Worm (Caenorhabditis elegans): Measurements from ENCODE around the gene rpn-12.

rpn-12 gene

DNA sequence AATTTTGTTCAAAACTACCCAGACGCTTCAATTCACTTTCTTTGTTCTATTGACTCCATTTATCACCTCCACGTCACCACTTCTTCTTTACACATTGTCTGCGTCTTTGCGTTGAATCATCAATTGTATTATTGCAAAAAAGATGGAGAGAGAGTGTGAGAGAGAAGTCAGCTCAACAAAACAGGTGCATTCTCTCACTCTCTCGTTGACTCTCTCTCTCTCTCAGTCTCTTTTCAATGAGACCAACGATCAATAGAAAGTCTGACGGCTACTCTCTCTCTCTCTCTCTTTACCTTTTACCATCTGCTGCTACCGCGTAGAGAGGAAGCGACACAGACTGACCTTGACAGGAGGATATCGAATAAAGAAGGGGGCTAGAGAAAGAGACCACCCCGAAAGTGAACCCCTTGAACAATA lies 17.2 kb upstream of the rpn-12 start (continued):
- TF ChIP-seq F37D6.2 (tag; optimal IDR thresholded peaks at IDR 0.05) (no peak), R02D3.7 (tag; optimal IDR thresholded peaks at IDR 0.05) (no peak), madf-5 (GFP tag; IDR thresholded peaks at IDR 0.05) (no peak), dmd-6 (GFP tag; IDR thresholded peaks at IDR 0.05) (peak; percentile 85), fkh-10 (GFP tag; optimal IDR thresholded peaks at IDR 0.05) (peak; percentile 37), rbr-2 (tag; optimal IDR thresholded peaks at IDR 0.05) (peak; percentile 80), spr-1 (tag; optimal IDR thresholded peaks at IDR 0.05) (peak; percentile 49), Y48G9A.11 (GFP tag; IDR thresholded peaks at IDR 0.05) (no peak), zip-2 (tag; optimal IDR thresholded peaks at IDR 0.05) (no peak), lsy-2 (tag; optimal IDR thresholded peaks at IDR 0.05) (peak; percentile 82 to 83), lin-38 (GFP tag; IDR thresholded peaks at IDR 0.05) (peak; percentile 45; the same call in 1 of the 2 replicates), ces-1 (GFP tag; optimal IDR thresholded peaks at IDR 0.05) (peak; percentile 14), egl-27 (tag; optimal IDR thresholded peaks at IDR 0.05) (no peak), hlh-30 (tag; optimal IDR thresholded peaks at IDR 0.05; ENCODE audit: insufficient read depth) (peak; percentile 76), T20F7.1 (GFP tag; optimal IDR thresholded peaks at IDR 0.05) (no peak), aly-2 (tag; optimal IDR thresholded peaks at IDR 0.05) (no peak)

DNA sequence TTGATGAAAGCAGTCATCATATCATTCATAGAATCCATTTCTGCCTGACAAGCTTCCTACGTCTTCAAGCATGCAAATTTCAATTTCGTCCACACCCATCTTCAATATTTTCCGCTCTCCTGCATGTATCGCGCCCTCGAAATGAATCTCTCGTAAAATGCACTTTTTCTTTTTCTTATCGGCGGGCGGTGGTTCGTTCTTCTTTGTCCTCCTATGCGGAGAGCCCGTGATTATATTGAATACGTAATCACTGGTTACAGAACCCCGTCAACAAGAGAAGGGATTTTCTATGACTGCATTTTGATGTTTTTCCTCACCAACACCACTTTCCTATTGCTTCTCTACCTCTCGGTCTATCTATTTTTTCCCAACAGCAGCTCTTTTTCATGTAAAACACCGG lies 16.3 kb upstream of the rpn-12 start:
- TF ChIP-seq F26F4.8 (GFP tag; conservative IDR thresholded peaks at IDR 0.05) (0 out of 2 replicates have a peak, but pooled peaks have one; percentile 14), daf-16 (GFP tag; optimal IDR thresholded peaks at IDR 0.05) (no peak), daf-16 (tag; optimal IDR thresholded peaks at IDR 0.05) (peak; percentile 41), mdl-1 (tag; optimal IDR thresholded peaks at IDR 0.05) (no peak), lim-7 (GFP tag; IDR thresholded peaks at IDR 0.05) (0 out of 2 replicates have a peak, but pooled peaks have one; percentile 50), zfp-2 (tag; optimal IDR thresholded peaks at IDR 0.05) (no peak), unc-62 (GFP tag; optimal IDR thresholded peaks at IDR 0.05 in 1 of 2) (peak in 1 of 2 experiments; percentile 25), unc-62 (tag; optimal IDR thresholded peaks at IDR 0.05) (no peak), mes-2 (tag; optimal IDR thresholded peaks at IDR 0.05; ENCODE audit: poor library complexity, severe bottlenecking) (peak; percentile 24), php-3 (GFP tag; IDR thresholded peaks at IDR 0.05) (0 out of 2 replicates have a peak, but pooled peaks have one; percentile 24), pqm-1 (tag; optimal IDR thresholded peaks at IDR 0.05) (no peak), hif-1 (tag; optimal IDR thresholded peaks at IDR 0.05) (peak in 1 of 2 experiments; percentile 3), attf-4 (tag; optimal IDR thresholded peaks at IDR 0.05) (no peak), hlh-11 (tag; optimal IDR thresholded peaks at IDR 0.05) (peak; percentile 36), ama-1 (optimal IDR thresholded peaks at IDR 0.05) (peak; percentile 46), snpc-1.2 (GFP tag; IDR thresholded peaks at IDR 0.05) (no peak), daf-19 (GFP tag; conservative IDR thresholded peaks at IDR 0.05) (0 out of 2 replicates have a peak, but pooled peaks have one; percentile 14), egl-43 (GFP tag; IDR thresholded peaks at IDR 0.05) (0 out of 2 replicates have a peak, but pooled peaks have one; percentile 45), Y105C5A.15 (GFP tag; IDR thresholded peaks at IDR 0.05) (no peak), dve-1 (tag; optimal IDR thresholded peaks at IDR 0.05; ENCODE audit: insufficient read depth) (peak; percentile 17), pha-4 (GFP tag; IDR thresholded peaks at IDR 0.05) (no peak), pha-4 (tag; optimal IDR thresholded peaks at IDR 0.05) (no peak)

DNA sequence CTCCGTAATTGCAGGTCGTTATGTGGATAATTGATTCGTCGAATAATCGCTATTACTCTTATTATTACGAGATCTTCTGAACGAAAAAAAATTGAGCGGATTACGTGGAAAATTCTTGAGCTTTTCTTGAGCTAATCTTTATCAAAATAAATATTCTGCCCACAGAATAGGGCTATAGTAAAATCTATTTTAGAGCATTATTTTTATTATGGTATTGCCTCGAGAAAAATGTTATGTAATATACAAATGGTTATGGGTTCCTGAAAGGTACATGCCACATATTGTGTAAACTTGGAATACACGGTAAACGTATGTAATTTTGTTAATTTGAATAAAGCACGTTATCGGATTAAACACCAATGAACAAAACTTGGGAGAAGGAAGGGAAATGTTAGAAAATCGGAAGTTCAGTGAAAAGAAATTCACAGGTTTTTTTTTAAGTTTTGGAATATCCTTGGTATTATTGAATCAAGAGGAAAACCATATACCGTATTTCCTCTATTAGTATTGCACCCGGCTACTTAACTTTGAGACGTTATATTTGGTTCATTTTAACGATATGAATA lies 15.7 kb upstream of the rpn-12 start:
- TF ChIP-seq snpc-4 (tag; optimal IDR thresholded peaks at IDR 0.05) (no peak), dpl-1 (GFP tag; optimal IDR thresholded peaks at IDR 0.05) (no peak), tag-97 (GFP tag; IDR thresholded peaks at IDR 0.05) (no peak), ceh-82 (tag; optimal IDR thresholded peaks at IDR 0.05) (no peak), nhr-42 (GFP tag; IDR thresholded peaks at IDR 0.05) (0 out of 2 replicates have a peak, but pooled peaks have one; percentile 15), nhr-77 (tag; optimal IDR thresholded peaks at IDR 0.05) (no peak), fos-1 (tag; optimal IDR thresholded peaks at IDR 0.05) (no peak), dmd-6 (GFP tag; IDR thresholded peaks at IDR 0.05) (no peak), lin-39 (tag; optimal IDR thresholded peaks at IDR 0.05) (no peak), spr-1 (tag; optimal IDR thresholded peaks at IDR 0.05) (no peak), F44E2.7 (GFP tag; IDR thresholded peaks at IDR 0.05) (no peak), lin-13 (GFP tag; optimal IDR thresholded peaks at IDR 0.05) (no peak), nhr-41 (GFP tag; IDR thresholded peaks at IDR 0.05) (no peak), rbr-2 (tag; optimal IDR thresholded peaks at IDR 0.05) (no peak), daf-19 (GFP tag; conservative IDR thresholded peaks at IDR 0.05) (no peak), aha-1 (tag) (peak; percentile 24), Y5F2A.4 (GFP tag; optimal IDR thresholded peaks at IDR 0.05) (no peak), Y105C5A.15 (GFP tag; IDR thresholded peaks at IDR 0.05) (no peak)
